Worm (Caenorhabditis elegans): ENCODE data around the gene Y62F5A.9.

ce11 chrII:11512921-11513320, 25.7 kb downstream of the Y62F5A.9 start:
- TF ChIP-seq unc-39 (tag; optimal IDR thresholded peaks at IDR 0.05) = no peak
- TF ChIP-seq daf-16 (GFP tag; optimal IDR thresholded peaks at IDR 0.05) = no peak
- no peak for TF ChIP-seq daf-16 (tag; optimal IDR thresholded peaks at IDR 0.05)
- TF ChIP-seq egl-43 (GFP tag; IDR thresholded peaks at IDR 0.05) = no peak
- TF ChIP-seq aly-2 (tag; optimal IDR thresholded peaks at IDR 0.05) = no peak
- TF ChIP-seq nhr-11 (tag; optimal IDR thresholded peaks at IDR 0.05) = no peak
- no peak for TF ChIP-seq nhr-76 (tag; optimal IDR thresholded peaks at IDR 0.05)
- TF ChIP-seq jun-1 (tag; optimal IDR thresholded peaks at IDR 0.05) = no peak
- no peak for TF ChIP-seq mep-1 (tag; optimal IDR thresholded peaks at IDR 0.05)
- no peak for TF ChIP-seq hlh-11 (tag; optimal IDR thresholded peaks at IDR 0.05)
- no peak for TF ChIP-seq unc-130 (GFP tag; optimal IDR thresholded peaks at IDR 0.05)
- TF ChIP-seq ZK546.5 (tag; optimal IDR thresholded peaks at IDR 0.05) = no peak
- no peak for TF ChIP-seq fos-1 (tag; optimal IDR thresholded peaks at IDR 0.05)
- TF ChIP-seq Y105C5A.15 (GFP tag; IDR thresholded peaks at IDR 0.05) = no peak
- no peak for TF ChIP-seq ceh-44 (GFP tag; IDR thresholded peaks at IDR 0.05)

Data from whole organism, L4 larva.